Fruit fly (Drosophila melanogaster): ENCODE data around the gene CG6497.

DNA sequence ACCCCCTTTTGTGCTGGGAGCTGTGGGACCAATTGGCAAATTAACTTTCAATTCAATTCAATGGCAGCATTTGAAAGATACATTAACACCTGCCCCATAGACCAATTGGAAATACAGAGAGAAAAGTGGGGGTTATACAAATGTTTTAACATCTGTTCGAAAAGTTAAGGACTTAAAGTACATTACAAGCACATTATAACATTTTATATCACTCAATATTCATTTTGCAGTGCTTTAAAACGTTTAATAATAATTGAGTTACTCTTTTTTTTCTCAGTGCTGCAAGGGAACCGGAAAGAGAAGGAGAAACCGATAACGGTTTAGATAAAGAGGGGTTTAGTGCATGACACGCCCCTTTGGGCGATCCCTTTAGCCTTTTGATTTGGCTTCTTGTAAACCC is 44.3 kb downstream of the CG6497 start:
- TF ChIP-seq topi (GFP tag; optimal IDR thresholded peaks at IDR 0.05) (no peak), CG7368 (GFP tag; optimal IDR thresholded peaks at IDR 0.05) (no peak), OdsH (GFP tag; optimal IDR thresholded peaks at IDR 0.05) (no peak), fd85E (GFP tag; optimal IDR thresholded peaks at IDR 0.05) (no peak), CG8119 (GFP tag; IDR thresholded peaks at IDR 0.05) (no peak), CG6808 (GFP tag; optimal IDR thresholded peaks at IDR 0.05) (no peak)

All from whole organism, prepupa.